Worm (Caenorhabditis elegans) whole organism, late embryonic: Measurements from ENCODE around the gene Y66D12A.13.

Source experiments
- ets-4 ChIP-seq: sonication (generic microtip); optimal IDR thresholded peaks from 2 replicates; lab custom pipeline; 2016; ENCODE audit warnings: missing genetic modification characterization, missing compliant biosample characterization
- nhr-11 ChIP-seq: fragments of 150-350 bp; optimal IDR thresholded peaks from 2 replicates; lab custom pipeline; 2014; ENCODE audit warnings: missing biosample characterization, missing genetic modification characterization
- unc-3 ChIP-seq, 2 experiments: fragments of 200-800 bp in 1 of 2; sonication (Bioruptor generic) in 1 of 2; sonication (generic microtip) in 1 of 2; conservative IDR thresholded peaks in 1 of 2; optimal IDR thresholded peaks in 1 of 2; 2 replicates each; pipeline versions ENCODE4 v1.3.6 to Lab custom; 2016 to 2022; ENCODE audit warnings: missing compliant biosample characterization in 2 of 2, missing genetic modification characterization in 2 of 2, missing genetic modification reagents in 1 of 2

DNA sequence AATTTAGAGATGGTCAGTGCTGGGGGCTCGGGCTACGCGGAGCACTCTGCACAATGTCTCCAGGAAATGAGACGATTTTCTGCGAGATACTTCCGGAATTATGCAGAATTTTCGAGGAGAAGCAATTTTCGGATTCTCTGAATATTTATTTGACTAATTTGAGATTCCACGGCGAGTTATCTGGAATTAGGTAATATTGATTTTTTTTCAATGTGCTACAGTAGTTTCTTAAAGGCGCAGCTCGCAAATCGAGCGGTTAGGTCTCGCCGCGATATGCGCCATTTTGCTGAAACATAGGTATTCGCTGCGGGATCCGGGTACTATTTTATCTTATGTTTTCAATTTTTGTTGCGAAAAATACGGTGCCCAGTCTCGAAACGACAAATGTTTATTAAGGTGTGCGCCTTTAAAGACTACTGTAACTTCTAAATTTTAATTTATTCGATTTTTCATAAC is 13.5 kb upstream of the Y66D12A.13 start, which contains the start of gene nrps-1:
- TF ChIP-seq unc-3 (GFP tag; conservative IDR thresholded peaks at IDR 0.05; lab: Robert Waterston, UW) (no peak), unc-3 (tag; optimal IDR thresholded peaks at IDR 0.05; lab: Kevin White, UChicago) (no peak), nhr-11 (tag; lab: Kevin White, UChicago) (no peak), ets-4 (tag; lab: Kevin White, UChicago) (no peak)
